Fruit fly (Drosophila melanogaster): ENCODE results near the gene CG18749.

CG18749 gene

dm6 chr3R:8206628-8207275 lies 37.1 kb upstream of the CG18749 start:
- TF ChIP-seq CG8301 (tag; optimal IDR thresholded peaks at IDR 0.05): no peak
- no peak for TF ChIP-seq Snoo (tag; optimal IDR thresholded peaks at IDR 0.05)
- TF ChIP-seq CG13204 (GFP tag; optimal IDR thresholded peaks at IDR 0.05): no peak
- no peak for TF ChIP-seq fd96Ca (GFP tag; IDR thresholded peaks at IDR 0.05)
- no peak for TF ChIP-seq gl (tag; optimal IDR thresholded peaks at IDR 0.05)
- TF ChIP-seq Ets98B (GFP tag; IDR thresholded peaks at IDR 0.05): no peak

DNA sequence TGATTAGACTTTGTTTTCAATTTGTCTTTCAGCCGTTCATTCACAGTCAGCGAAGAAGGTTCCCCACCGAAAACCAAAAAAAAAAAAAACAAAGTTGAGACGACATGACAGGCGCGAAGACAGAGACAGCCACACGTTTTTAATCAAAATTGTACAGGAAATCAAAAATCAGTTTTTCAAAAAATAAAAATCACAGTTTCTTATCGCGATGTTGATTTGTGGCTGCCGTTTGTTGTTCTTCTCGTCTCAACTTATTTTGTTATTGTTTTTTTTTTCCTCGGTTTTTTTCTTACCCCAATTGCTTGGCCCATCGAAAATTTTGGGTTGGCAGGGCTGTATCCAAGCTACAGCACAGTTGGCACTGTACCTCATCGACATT lies 36.6 kb upstream of the CG18749 start:
- no peak for TF ChIP-seq CG4496 (GFP tag; IDR thresholded peaks at IDR 0.05)
- no peak for TF ChIP-seq CG34367 (tag; optimal IDR thresholded peaks at IDR 0.05)
- no peak for TF ChIP-seq CG8301 (tag; optimal IDR thresholded peaks at IDR 0.05)
- TF ChIP-seq fd96Ca (GFP tag; IDR thresholded peaks at IDR 0.05): no peak
- TF ChIP-seq CG14655 (GFP tag; optimal IDR thresholded peaks at IDR 0.05): no peak
- TF ChIP-seq EcR (GFP tag; optimal IDR thresholded peaks at IDR 0.05): no peak
- no peak for TF ChIP-seq D1 (tag; optimal IDR thresholded peaks at IDR 0.05)
- TF ChIP-seq CG9948 (tag; optimal IDR thresholded peaks at IDR 0.05): no peak
- no peak for TF ChIP-seq CG13204 (GFP tag; optimal IDR thresholded peaks at IDR 0.05)

DNA sequence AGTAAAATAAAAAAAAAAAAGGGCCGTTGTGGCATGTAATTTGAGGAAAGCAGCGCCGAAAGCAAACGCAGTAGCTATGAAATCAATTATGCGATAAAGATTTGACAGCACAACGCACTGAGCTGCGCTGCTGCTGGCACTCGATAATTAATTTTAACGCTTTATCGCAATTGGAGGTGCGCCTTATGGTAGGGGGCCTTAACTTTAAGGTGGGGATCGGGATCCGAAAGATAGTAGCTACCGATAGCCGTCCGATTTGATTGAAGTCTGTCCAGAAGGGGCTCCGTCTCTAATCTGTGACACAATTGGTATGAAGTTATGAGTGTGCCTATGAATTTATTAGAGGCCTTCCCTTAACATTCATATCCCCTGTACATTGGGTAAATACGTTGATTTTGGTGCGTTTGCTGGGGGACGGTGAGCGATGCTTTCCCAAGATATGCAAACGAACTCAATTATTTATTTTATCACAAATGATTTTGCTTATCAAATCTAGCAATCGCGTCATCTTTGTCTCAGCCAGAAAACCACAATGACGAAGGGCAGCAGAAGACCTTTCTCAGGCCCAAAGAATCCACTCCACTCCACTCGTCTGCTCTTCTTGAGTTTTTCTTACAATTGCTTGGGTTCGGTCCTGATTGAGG lies 35.4 kb upstream of the CG18749 start:
- no peak for TF ChIP-seq CG34367 (tag; optimal IDR thresholded peaks at IDR 0.05)
- TF ChIP-seq CG15710 (tag; optimal IDR thresholded peaks at IDR 0.05): no peak
- TF ChIP-seq Pif1B (GFP tag; optimal IDR thresholded peaks at IDR 0.05): no peak

dm6 chr3R:8210837-8211488 lies 32.9 kb upstream of the CG18749 start:
- TF ChIP-seq Ets98B (GFP tag; IDR thresholded peaks at IDR 0.05) (no peak), CG17806 (tag; optimal IDR thresholded peaks at IDR 0.05) (no peak), fd96Ca (GFP tag; IDR thresholded peaks at IDR 0.05) (no peak), CG13204 (GFP tag; optimal IDR thresholded peaks at IDR 0.05) (no peak), CG8301 (tag; optimal IDR thresholded peaks at IDR 0.05) (no peak), CG8159 (tag; optimal IDR thresholded peaks at IDR 0.05) (no peak), Pif1A (GFP tag; optimal IDR thresholded peaks at IDR 0.05) (no peak), rn (GFP tag; IDR thresholded peaks at IDR 0.05) (no peak), CG15710 (tag; optimal IDR thresholded peaks at IDR 0.05) (no peak), Pif1B (GFP tag; optimal IDR thresholded peaks at IDR 0.05) (no peak), CG12605 (GFP tag; IDR thresholded peaks at IDR 0.05) (no peak)

DNA sequence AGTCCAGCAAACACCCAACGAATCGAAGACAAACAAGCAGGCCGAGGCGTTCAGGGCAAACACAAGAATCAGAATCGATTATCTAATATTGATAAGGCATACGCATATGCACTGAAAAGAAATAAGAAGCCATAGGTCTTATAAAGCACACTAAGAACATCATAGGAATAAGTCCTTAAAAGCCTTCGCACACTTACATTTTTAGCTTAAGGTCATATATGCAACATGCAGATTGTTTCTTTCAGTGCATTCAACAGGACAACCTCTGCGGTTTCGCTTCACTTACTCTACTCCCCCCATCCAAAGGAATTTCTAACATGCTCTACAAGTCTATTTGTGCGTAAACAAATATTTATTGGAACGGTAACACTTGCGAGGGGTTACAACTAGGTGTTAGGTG lies 31.3 kb upstream of the CG18749 start:
- TF ChIP-seq fd96Ca (GFP tag; IDR thresholded peaks at IDR 0.05) (0 out of 3 replicates have a peak, but pooled peaks have one; percentile 15), CG32121 (GFP tag; IDR thresholded peaks at IDR 0.05) (no peak)

- TF ChIP-seq CG8159 (tag; optimal IDR thresholded peaks at IDR 0.05) (no peak), CG9948 (tag; optimal IDR thresholded peaks at IDR 0.05) (no peak), rn (GFP tag; IDR thresholded peaks at IDR 0.05) (no peak), EcR (GFP tag; optimal IDR thresholded peaks at IDR 0.05) (no peak), CG12605 (GFP tag; IDR thresholded peaks at IDR 0.05) (no peak), CG4496 (GFP tag; IDR thresholded peaks at IDR 0.05) (no peak), CG34367 (tag; optimal IDR thresholded peaks at IDR 0.05) (no peak), CG13204 (GFP tag; optimal IDR thresholded peaks at IDR 0.05) (no peak), Pif1B (GFP tag; optimal IDR thresholded peaks at IDR 0.05) (no peak), fd96Ca (GFP tag; IDR thresholded peaks at IDR 0.05) (no peak)
Observed at dm6 chr3R:8215528-8216189, 28.2 kb upstream of the CG18749 start.

- TF ChIP-seq Ets98B (GFP tag; IDR thresholded peaks at IDR 0.05): no peak
- no peak for TF ChIP-seq fd96Ca (GFP tag; IDR thresholded peaks at IDR 0.05)
- TF ChIP-seq CG8301 (tag; optimal IDR thresholded peaks at IDR 0.05): no peak
- TF ChIP-seq CG32121 (GFP tag; IDR thresholded peaks at IDR 0.05): no peak
- no peak for TF ChIP-seq EcR (GFP tag; optimal IDR thresholded peaks at IDR 0.05)
- no peak for TF ChIP-seq D1 (tag; optimal IDR thresholded peaks at IDR 0.05)
- no peak for TF ChIP-seq Pif1A (GFP tag; optimal IDR thresholded peaks at IDR 0.05)
- TF ChIP-seq CG17806 (tag; optimal IDR thresholded peaks at IDR 0.05): no peak
- no peak for TF ChIP-seq CG15710 (tag; optimal IDR thresholded peaks at IDR 0.05)
- TF ChIP-seq CG34367 (tag; optimal IDR thresholded peaks at IDR 0.05): no peak
- TF ChIP-seq CG13204 (GFP tag; optimal IDR thresholded peaks at IDR 0.05): no peak
- TF ChIP-seq Snoo (tag; optimal IDR thresholded peaks at IDR 0.05): no peak
Observed at dm6 chr3R:8217727-8218126, 26.1 kb upstream of the CG18749 start, which contains the start of gene CG7800. TSS of gene CG7800 (plus strand) at chr3R:8217957.

Data from whole organism, pupa.